Worm (Caenorhabditis elegans) whole organism, dauer: ENCODE results near the gene C42D8.1.

ENCODE experiments used
- unc-62 ChIP-seq: sonication (generic microtip); optimal IDR thresholded peaks from 2 replicates; lab custom pipeline; 2017; ENCODE audit warnings: missing biosample characterization, missing genetic modification reagents, missing genetic modification characterization

Gene C42D8.1

DNA sequence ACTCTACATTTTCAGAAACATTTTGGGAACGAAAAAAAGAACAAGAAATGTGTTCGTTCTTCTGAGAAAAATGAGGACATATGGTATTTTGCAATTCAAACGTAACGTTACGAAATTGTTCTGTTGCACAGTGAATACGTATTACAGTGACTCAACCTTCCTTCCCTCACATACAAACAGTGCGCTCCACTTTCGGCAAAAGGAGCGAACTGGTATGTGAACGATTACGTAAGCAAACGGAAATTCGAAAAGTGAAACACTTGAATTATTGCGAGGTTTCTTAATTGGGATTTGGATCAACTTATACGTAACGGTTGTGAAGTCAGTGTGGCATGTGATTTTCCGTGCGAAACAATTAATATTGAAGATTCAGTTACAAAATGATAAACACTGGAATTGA is 11.5 kb downstream of the C42D8.1 start:
- TF ChIP-seq unc-62: no peak

DNA sequence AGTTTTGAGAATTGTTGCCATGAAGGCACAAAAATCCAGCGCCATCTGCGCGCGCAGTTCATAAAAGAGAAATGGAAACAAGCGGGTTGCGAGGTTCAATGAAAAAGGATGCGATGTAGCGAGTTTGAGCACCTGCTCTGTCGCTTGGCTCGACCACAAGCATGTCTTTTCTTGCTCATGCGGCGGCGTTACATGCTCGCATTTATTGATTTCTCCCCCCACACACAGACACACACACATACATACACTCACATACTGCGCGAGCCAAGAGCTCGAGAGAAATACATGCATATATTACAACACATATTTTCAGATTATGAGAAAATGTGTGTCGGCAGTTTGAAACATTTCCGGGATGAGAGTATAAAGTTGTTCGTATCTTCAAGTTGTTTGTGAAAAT is 12.5 kb downstream of the C42D8.1 start:
- TF ChIP-seq unc-62: no peak

- TF ChIP-seq unc-62: no peak
Observed at ce11 chrX:5122369-5122768, 13.1 kb downstream of the C42D8.1 start.

ce11 chrX:5122791-5123414 is 13.6 kb downstream of the C42D8.1 start:
- TF ChIP-seq unc-62: no peak

ce11 chrX:5124288-5124687 is 15.0 kb downstream of the C42D8.1 start:
- no peak for TF ChIP-seq unc-62

- no peak for TF ChIP-seq unc-62
Observed at ce11 chrX:5129447-5129846, 20.1 kb downstream of the C42D8.1 start.

DNA sequence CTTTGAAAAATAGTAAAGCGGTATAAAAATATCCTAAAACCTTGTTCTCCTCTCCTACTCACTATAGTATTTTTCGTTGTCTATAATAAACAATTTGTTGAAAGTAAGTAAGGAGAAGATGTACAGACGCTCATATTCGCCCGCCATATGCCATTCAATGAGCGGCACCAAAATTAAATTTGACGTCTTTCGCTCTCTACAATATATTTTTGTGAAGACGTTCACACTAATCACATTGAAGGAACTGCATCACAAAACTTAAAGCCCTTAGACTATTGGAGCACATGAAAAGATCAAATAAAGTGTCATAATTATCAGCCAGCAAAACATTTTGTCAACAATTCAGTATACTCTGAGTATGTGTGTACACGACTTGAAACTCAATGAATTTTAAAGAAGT is 22.5 kb downstream of the C42D8.1 start:
- TF ChIP-seq unc-62: no peak

- TF ChIP-seq unc-62: no peak
Observed at ce11 chrX:5133980-5134379, 24.7 kb downstream of the C42D8.1 start, which contains the start of gene tbc-7. TSS of gene tbc-7 (plus strand) at chrX:5134280.

- no peak for TF ChIP-seq unc-62
Observed at ce11 chrX:5135548-5135947, 26.2 kb downstream of the C42D8.1 start.

- TF ChIP-seq unc-62: no peak
Observed at ce11 chrX:5137716-5138470, 28.6 kb downstream of the C42D8.1 start.

DNA sequence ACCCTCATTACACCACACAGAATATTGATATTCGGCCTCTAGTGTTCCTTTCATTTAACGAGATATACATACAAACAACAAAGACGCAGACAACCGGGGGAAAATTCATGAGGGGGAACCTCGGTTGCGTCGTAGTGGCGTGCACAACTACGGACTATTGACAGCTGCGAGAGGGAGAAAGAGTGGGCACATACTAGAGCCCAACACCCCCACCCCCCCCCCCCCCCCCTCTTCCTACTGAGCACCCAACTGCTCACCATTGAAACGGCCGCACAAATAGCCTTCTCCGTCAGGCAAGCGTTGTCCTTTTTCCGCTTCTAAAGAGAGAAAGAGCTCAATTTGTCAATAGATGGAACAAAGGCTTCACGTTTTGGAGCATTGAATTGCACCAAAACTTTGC is 30.9 kb downstream of the C42D8.1 start:
- no peak for TF ChIP-seq unc-62

DNA sequence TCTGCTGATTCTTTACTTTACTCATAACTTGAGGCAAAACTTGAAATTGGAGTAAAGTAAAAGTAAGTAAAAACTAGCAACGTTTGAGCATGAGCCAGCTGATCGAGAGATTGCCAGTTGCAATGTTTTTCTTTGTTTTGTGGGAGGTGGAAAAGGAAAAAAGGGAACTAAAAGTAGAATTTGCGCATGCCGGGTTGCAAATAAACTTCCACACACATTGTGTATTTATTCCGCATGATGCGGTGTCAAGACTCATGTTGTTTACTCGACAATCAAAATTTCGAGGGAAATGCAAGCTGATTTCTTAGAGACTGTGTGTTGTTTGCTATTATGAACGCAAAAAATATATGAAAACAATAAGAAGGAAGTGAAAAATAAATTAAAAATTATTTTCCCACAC is 33.1 kb downstream of the C42D8.1 start:
- TF ChIP-seq unc-62: no peak

DNA sequence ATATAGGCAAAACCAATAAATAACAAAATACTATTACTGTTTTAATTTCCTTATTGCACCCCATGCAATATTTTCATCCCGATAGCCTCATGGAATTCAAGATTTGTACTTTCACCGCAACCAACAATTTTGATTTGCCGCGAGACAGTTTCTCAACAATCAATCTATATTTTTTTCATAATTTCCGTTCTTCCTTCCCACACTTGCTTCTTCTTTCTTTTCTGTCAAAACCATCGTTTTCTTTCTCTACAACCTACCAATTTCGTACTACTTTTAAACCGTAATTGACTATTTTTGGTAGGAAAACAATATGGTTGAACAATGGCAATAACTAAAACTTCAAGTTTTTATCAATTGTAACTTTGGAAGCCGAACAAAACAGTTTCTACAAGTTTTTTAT is 38.6 kb downstream of the C42D8.1 start, which contains the start of gene C31H2.14:
Gene C31H2.14 (plus strand): TSS at position 301 of the 400 bp plus-strand sequence.
- TF ChIP-seq unc-62: no peak

- TF ChIP-seq unc-62: no peak
Observed at ce11 chrX:5150389-5150788, 41.1 kb downstream of the C42D8.1 start, which contains the start of gene dpy-8. TSS of gene dpy-8 (minus strand) at chrX:5150476.

DNA sequence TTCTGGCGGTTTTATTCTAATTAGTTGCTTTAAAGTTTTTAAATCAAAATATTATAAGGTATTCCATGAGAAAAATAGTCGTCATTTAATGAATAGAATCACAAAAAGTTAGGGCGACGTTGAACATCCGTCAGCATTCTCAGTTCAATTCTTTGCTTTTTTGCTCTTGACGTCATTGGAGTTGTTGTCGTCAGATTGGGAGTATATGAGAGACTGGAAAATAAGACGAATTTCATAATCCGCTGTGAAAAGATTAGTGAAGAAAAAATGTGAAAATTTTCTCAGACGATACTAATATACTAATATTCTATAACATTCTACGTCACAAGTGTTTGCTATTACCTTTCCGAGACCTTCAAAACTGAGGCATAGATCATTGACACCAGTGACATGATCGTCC is 42.1 kb downstream of the C42D8.1 start:
- no peak for TF ChIP-seq unc-62

ce11 chrX:5151866-5152265 is 42.6 kb downstream of the C42D8.1 start:
- TF ChIP-seq unc-62: no peak

- TF ChIP-seq unc-62: no peak
Observed at ce11 chrX:5152931-5153330, 43.6 kb downstream of the C42D8.1 start.

ce11 chrX:5154278-5154677 is 45.0 kb downstream of the C42D8.1 start, which contains the start of gene C31H2.3:
TSS of gene C31H2.3 (minus strand) at chrX:5154378.
- no peak for TF ChIP-seq unc-62
